Fruit fly (Drosophila melanogaster) S2 (cell line): ENCODE measurements around the gene beta-PheRS.

ENCODE experiments used
- CG8478 ChIP-seq: fragments of >200 bp; optimal IDR thresholded peaks from 2 replicates; lab custom pipeline; 2018
- CTCF ChIP-seq, 2 experiments: fragments of >200 bp; optimal IDR thresholded peaks; 2 replicates each; lab custom pipeline; 2018

DNA sequence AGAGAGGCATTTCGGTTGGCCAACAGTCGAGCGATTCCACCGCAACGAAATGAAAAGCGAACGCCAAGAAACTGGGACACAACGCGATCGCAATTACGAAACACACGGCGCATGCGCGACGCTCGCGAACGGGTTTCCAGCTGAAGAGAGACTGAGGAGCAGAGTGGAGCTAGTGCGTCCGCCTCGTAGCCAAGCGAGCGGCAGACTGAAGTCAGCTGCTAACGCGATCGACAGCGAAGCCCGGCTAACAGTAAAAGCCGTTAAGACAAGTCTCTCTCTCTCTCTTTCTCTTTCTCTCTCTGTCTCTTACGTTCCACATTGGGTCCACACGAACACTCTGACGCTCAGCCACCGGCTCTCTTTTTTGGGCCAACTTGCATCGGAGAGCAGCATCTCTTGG, 33.9 kb downstream of the beta-PheRS start, which contains the start of gene CG17786:
- TF ChIP-seq CG8478 (lab: Kevin White, UChicago) (no peak), CTCF (optimal IDR thresholded peaks at IDR 0.05; lab: Kevin White, UChicago) (no peak)
